Worm (Caenorhabditis elegans) whole organism, mixed stage, embryonic: Measurements from ENCODE around the gene unc-132.

ENCODE experiments used
- drap-1 ChIP-seq: fragments of 200-800 bp; sonication (Bioruptor generic); optimal IDR thresholded peaks from 3 replicates; lab custom pipeline; 2018; ENCODE audit warnings: mild to moderate bottlenecking, missing genetic modification characterization, missing compliant biosample characterization
- elt-1 ChIP-seq: sonication (generic microtip); optimal IDR thresholded peaks from 2 replicates; lab custom pipeline; 2017; ENCODE audit warnings: missing genetic modification characterization, mild to moderate bottlenecking, missing compliant biosample characterization, antibody characterized with exemption, moderate library complexity, borderline replicate concordance; ENCODE audit not compliant: insufficient read depth
- lsy-2 ChIP-seq: fragments of 150-350 bp; optimal IDR thresholded peaks from 2 replicates; lab custom pipeline; 2014; ENCODE audit warnings: missing biosample characterization, missing genetic modification characterization
- mab-5 ChIP-seq: fragments of 150-350 bp; optimal IDR thresholded peaks from 2 replicates; lab custom pipeline; 2014; ENCODE audit warnings: missing biosample characterization, missing genetic modification characterization
- nhr-12 ChIP-seq: fragments of 150-350 bp; optimal IDR thresholded peaks from 2 replicates; lab custom pipeline; 2014; ENCODE audit warnings: missing biosample characterization, missing genetic modification characterization
- nhr-2 ChIP-seq: fragments of 150-350 bp; optimal IDR thresholded peaks from 2 replicates; lab custom pipeline; 2014; ENCODE audit warnings: missing biosample characterization, missing genetic modification characterization
- nhr-237 ChIP-seq: fragments of 150-350 bp; optimal IDR thresholded peaks from 2 replicates; lab custom pipeline; 2014; ENCODE audit warnings: missing biosample characterization, missing genetic modification characterization
- pha-4 ChIP-seq: fragments of 150-350 bp; optimal IDR thresholded peaks from 2 replicates; lab custom pipeline; 2018; ENCODE audit warnings: missing biosample characterization, missing genetic modification reagents, missing genetic modification characterization
- snpc-4 ChIP-seq: fragments of 150-350 bp; optimal IDR thresholded peaks from 2 replicates; lab custom pipeline; 2014; ENCODE audit warnings: missing biosample characterization, missing genetic modification characterization
- tbx-8 ChIP-seq: fragments of 200-800 bp; sonication (Bioruptor generic); optimal IDR thresholded peaks from 2 replicates; lab custom pipeline; 2018; ENCODE audit warnings: mild to moderate bottlenecking, missing genetic modification characterization, moderate library complexity, missing compliant biosample characterization
- unc-62 ChIP-seq: fragments of 150-350 bp; optimal IDR thresholded peaks from 2 replicates; lab custom pipeline; 2014; ENCODE audit warnings: missing biosample characterization, missing genetic modification reagents, missing genetic modification characterization

DNA sequence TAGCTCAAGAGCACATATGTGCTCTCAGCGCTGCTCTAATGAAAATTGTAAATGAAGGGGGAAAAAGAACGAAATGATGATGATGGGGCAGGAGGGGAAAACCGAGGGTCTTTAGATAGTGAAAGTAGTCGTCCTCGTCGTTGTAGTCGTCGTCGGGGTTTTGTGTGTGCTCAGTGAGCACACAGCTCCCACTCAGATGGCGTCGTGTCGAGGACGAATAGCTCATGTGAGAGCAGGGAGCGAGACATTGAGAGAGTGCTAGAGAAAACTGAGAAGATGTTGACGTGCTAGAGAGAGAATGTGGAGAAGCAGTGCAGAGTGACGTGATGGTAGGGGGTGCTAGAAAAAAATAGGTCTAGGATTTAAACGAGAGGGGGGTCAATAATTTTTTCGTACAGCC is 30.8 kb downstream of the unc-132 start:
- TF ChIP-seq drap-1 (GFP tag; lab: Kevin White, UChicago) (no peak), lsy-2 (tag; lab: Kevin White, UChicago) (no peak), snpc-4 (tag; lab: Kevin White, UChicago) (no peak), pha-4 (no peak), unc-62 (GFP tag; lab: Kevin White, UChicago) (no peak), mab-5 (tag; lab: Kevin White, UChicago) (no peak), nhr-2 (no peak), nhr-237 (tag; lab: Kevin White, UChicago) (no peak), tbx-8 (GFP tag; lab: Kevin White, UChicago) (no peak), elt-1 (tag; lab: Kevin White, UChicago) (no peak), nhr-12 (tag; lab: Kevin White, UChicago) (no peak)
